Fruit fly (Drosophila melanogaster): ENCODE measurements around the gene CG14367.

DNA sequence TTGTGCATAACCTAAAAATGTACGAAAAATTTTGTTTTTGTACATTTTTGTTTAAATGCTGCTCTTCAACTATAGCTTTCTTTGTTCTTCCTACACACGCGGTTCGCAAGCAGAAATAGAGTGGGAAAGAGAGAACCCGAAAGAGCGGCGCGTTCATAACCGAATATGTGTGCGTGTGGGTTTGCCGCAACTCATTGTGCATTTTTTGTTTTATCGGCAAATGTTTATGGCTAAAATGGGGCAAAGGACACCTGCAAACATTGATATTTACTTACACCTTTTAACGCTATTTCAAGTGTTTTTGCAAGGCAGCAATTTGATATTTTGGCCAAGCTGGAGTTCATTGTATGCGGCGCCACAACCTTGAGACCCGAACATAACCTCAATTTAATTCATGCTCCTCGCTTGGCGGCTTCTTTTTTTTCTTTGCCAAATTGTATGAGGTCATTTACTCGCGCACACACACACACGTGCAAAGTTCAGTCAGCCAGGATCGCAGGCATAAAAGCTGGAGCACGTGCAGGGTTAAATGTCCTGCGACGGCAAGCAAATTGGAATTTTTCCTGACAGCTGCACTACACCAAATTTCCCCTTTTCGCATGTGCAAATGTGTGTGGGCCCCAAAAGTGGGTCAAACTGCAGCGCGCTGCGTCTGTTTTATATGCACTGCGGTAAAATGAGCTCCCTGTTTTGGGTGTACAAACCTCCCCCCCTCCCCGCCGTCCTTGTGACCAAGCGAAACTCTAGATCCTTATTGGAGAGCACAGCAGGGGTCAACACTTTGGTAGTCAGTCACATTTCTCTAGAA lies 45.9 kb upstream of the CG14367 start:
- no peak for TF ChIP-seq CG8478 (optimal IDR thresholded peaks at IDR 0.05)
- TF ChIP-seq CTCF (optimal IDR thresholded peaks at IDR 0.05), result no peak

Data from S2 (cell line).